Fruit fly (Drosophila melanogaster): ENCODE measurements around the gene Pif1A.
A peak's percentile ranks its signal among the peaks of the same experiment; 100 is the strongest.

Pif1A gene

dm6 chr3R:8821623-8822022 lies 20.6 kb upstream of the Pif1A start, which contains the start of gene CG8369:
Gene CG8369 (plus strand): TSS chr3R:8822008.
- peak; percentile 19 for TF ChIP-seq tj (GFP tag; optimal IDR thresholded peaks at IDR 0.05)
- TF ChIP-seq CG7101 (tag; optimal IDR thresholded peaks at IDR 0.05), result peak; percentile 1
- peak; percentile 1 for TF ChIP-seq ovo (GFP tag; optimal IDR thresholded peaks at IDR 0.05)
- peak; percentile 34 for TF ChIP-seq CG33017 (tag; optimal IDR thresholded peaks at IDR 0.05)
- no peak for TF ChIP-seq toe (GFP tag; optimal IDR thresholded peaks at IDR 0.05)
- TF ChIP-seq kay (GFP tag; ENCODE audit: borderline replicate concordance), result no peak
- TF ChIP-seq CG12768 (GFP tag; optimal IDR thresholded peaks at IDR 0.05), result peak; percentile 56
- TF ChIP-seq cic (GFP tag; optimal IDR thresholded peaks at IDR 0.05), result peak; percentile 89
- no peak for TF ChIP-seq cnc (optimal IDR thresholded peaks at IDR 0.05)

- peak; percentile 73 for TF ChIP-seq cic (GFP tag; optimal IDR thresholded peaks at IDR 0.05)
- TF ChIP-seq CG11617 (GFP tag; optimal IDR thresholded peaks at IDR 0.05), result peak; percentile 39
- no peak for TF ChIP-seq cnc (optimal IDR thresholded peaks at IDR 0.05)
- peak; percentile 28 for TF ChIP-seq ovo (GFP tag; optimal IDR thresholded peaks at IDR 0.05)
- peak; percentile 18 for TF ChIP-seq CG12768 (GFP tag; optimal IDR thresholded peaks at IDR 0.05)
- peak; percentile 71 for TF ChIP-seq Crg-1 (GFP tag; optimal IDR thresholded peaks at IDR 0.05)
- peak; percentile 72 for TF ChIP-seq CG7101 (tag; optimal IDR thresholded peaks at IDR 0.05)
- TF ChIP-seq CG1620 (GFP tag; optimal IDR thresholded peaks at IDR 0.05), result peak; percentile 86
- peak; percentile 61 for TF ChIP-seq toe (GFP tag; optimal IDR thresholded peaks at IDR 0.05)
- TF ChIP-seq kay (GFP tag; ENCODE audit: borderline replicate concordance), result peak; percentile 100
- TF ChIP-seq Clk (GFP tag; optimal IDR thresholded peaks at IDR 0.05), result peak; percentile 49
- TF ChIP-seq bab1 (GFP tag; optimal IDR thresholded peaks at IDR 0.05), result peak; percentile 86
- TF ChIP-seq tj (GFP tag; optimal IDR thresholded peaks at IDR 0.05), result peak; percentile 37
- peak; percentile 69 for TF ChIP-seq CG33017 (tag; optimal IDR thresholded peaks at IDR 0.05)
- TF ChIP-seq CG7045 (GFP tag; optimal IDR thresholded peaks at IDR 0.05), result peak; percentile 29
- TF ChIP-seq Hr96 (GFP tag; optimal IDR thresholded peaks at IDR 0.05), result peak; percentile 76
- TF ChIP-seq pad (GFP tag; optimal IDR thresholded peaks at IDR 0.05), result peak; percentile 44
- peak; percentile 66 for TF ChIP-seq Mnt (GFP tag; optimal IDR thresholded peaks at IDR 0.05)
- TF ChIP-seq CG5204 (GFP tag; optimal IDR thresholded peaks at IDR 0.05), result no peak
- peak; percentile 100 for TF ChIP-seq CG14711 (tag; optimal IDR thresholded peaks at IDR 0.05)
These were observed 19.5 kb upstream of the Pif1A start, which contains the start of gene aqz for dm6 chr3R:8820428-8820912. Gene aqz (minus strand): TSS chr3R:8820682.

dm6 chr3R:8819551-8820057 lies 18.6 kb upstream of the Pif1A start:
- TF ChIP-seq CG11617 (GFP tag; optimal IDR thresholded peaks at IDR 0.05), result peak; percentile 41
- peak; percentile 46 for TF ChIP-seq toe (GFP tag; optimal IDR thresholded peaks at IDR 0.05)
- TF ChIP-seq CG33017 (tag; optimal IDR thresholded peaks at IDR 0.05), result peak; percentile 57
- TF ChIP-seq Hr96 (GFP tag; optimal IDR thresholded peaks at IDR 0.05), result no peak
- peak; percentile 7 for TF ChIP-seq CG14711 (tag; optimal IDR thresholded peaks at IDR 0.05)
- TF ChIP-seq Mnt (GFP tag; optimal IDR thresholded peaks at IDR 0.05), result peak; percentile 78
- peak; percentile 64 for TF ChIP-seq Clk (GFP tag; optimal IDR thresholded peaks at IDR 0.05)
- peak in 1 of 2 experiments; percentile 17 for TF ChIP-seq cnc (optimal IDR thresholded peaks at IDR 0.05)
- TF ChIP-seq tj (GFP tag; optimal IDR thresholded peaks at IDR 0.05), result peak; percentile 22
- TF ChIP-seq kay (GFP tag; ENCODE audit: borderline replicate concordance), result peak; percentile 97
- peak; percentile 95 for TF ChIP-seq pad (GFP tag; optimal IDR thresholded peaks at IDR 0.05)
- peak; percentile 29 for TF ChIP-seq CG5204 (GFP tag; optimal IDR thresholded peaks at IDR 0.05)
- TF ChIP-seq cic (GFP tag; optimal IDR thresholded peaks at IDR 0.05), result peak; percentile 93
- TF ChIP-seq bab1 (GFP tag; optimal IDR thresholded peaks at IDR 0.05), result peak; percentile 13
- TF ChIP-seq Crg-1 (GFP tag; optimal IDR thresholded peaks at IDR 0.05), result peak; percentile 75
- no peak for TF ChIP-seq CG1620 (GFP tag; optimal IDR thresholded peaks at IDR 0.05)
- peak; percentile 57 for TF ChIP-seq CG12768 (GFP tag; optimal IDR thresholded peaks at IDR 0.05)
- TF ChIP-seq CG7101 (tag; optimal IDR thresholded peaks at IDR 0.05), result peak; percentile 39
- TF ChIP-seq ovo (GFP tag; optimal IDR thresholded peaks at IDR 0.05), result peak; percentile 74
- TF ChIP-seq CG7045 (GFP tag; optimal IDR thresholded peaks at IDR 0.05), result peak; percentile 50

dm6 chr3R:8818239-8818638 lies 17.3 kb upstream of the Pif1A start:
- TF ChIP-seq CG12768 (GFP tag; optimal IDR thresholded peaks at IDR 0.05) (no peak), Clk (GFP tag; optimal IDR thresholded peaks at IDR 0.05) (peak; percentile 22)

- TF ChIP-seq CG11617 (GFP tag; optimal IDR thresholded peaks at IDR 0.05), result no peak
- TF ChIP-seq CG7045 (GFP tag; optimal IDR thresholded peaks at IDR 0.05), result no peak
- TF ChIP-seq cnc (optimal IDR thresholded peaks at IDR 0.05), result no peak
- TF ChIP-seq bab1 (GFP tag; optimal IDR thresholded peaks at IDR 0.05), result no peak
- TF ChIP-seq Hr96 (GFP tag; optimal IDR thresholded peaks at IDR 0.05), result no peak
- TF ChIP-seq Crg-1 (GFP tag; optimal IDR thresholded peaks at IDR 0.05), result no peak
- TF ChIP-seq Mnt (GFP tag; optimal IDR thresholded peaks at IDR 0.05), result no peak
- no peak for TF ChIP-seq CG33017 (tag; optimal IDR thresholded peaks at IDR 0.05)
- TF ChIP-seq kay (GFP tag; ENCODE audit: borderline replicate concordance), result no peak
- no peak for TF ChIP-seq pad (GFP tag; optimal IDR thresholded peaks at IDR 0.05)
- TF ChIP-seq CG12768 (GFP tag; optimal IDR thresholded peaks at IDR 0.05), result no peak
- TF ChIP-seq Clk (GFP tag; optimal IDR thresholded peaks at IDR 0.05), result peak; percentile 0
- no peak for TF ChIP-seq CG5204 (GFP tag; optimal IDR thresholded peaks at IDR 0.05)
- TF ChIP-seq CG7101 (tag; optimal IDR thresholded peaks at IDR 0.05), result no peak
- no peak for TF ChIP-seq cic (GFP tag; optimal IDR thresholded peaks at IDR 0.05)
- TF ChIP-seq tj (GFP tag; optimal IDR thresholded peaks at IDR 0.05), result peak; percentile 28
- TF ChIP-seq CG14711 (tag; optimal IDR thresholded peaks at IDR 0.05), result no peak
- peak; percentile 0 for TF ChIP-seq CG1620 (GFP tag; optimal IDR thresholded peaks at IDR 0.05)
- TF ChIP-seq ovo (GFP tag; optimal IDR thresholded peaks at IDR 0.05), result no peak
- TF ChIP-seq toe (GFP tag; optimal IDR thresholded peaks at IDR 0.05), result no peak
These were observed 14.1 kb upstream of the Pif1A start for dm6 chr3R:8815074-8815473.

All from whole organism, adult.